Worm (Caenorhabditis elegans) whole organism, late embryonic: ENCODE measurements around the gene M03E7.3.

Experiments used
- C08G9.2 ChIP-seq: sonication (generic microtip); optimal IDR thresholded peaks from 2 replicates; lab custom pipeline; 2016; ENCODE audit warnings: mild to moderate bottlenecking, missing genetic modification characterization, moderate library complexity, missing compliant biosample characterization
- F13H6.1 ChIP-seq: sonication (generic microtip); optimal IDR thresholded peaks from 2 replicates; lab custom pipeline; 2016; ENCODE audit warnings: missing genetic modification characterization, missing compliant biosample characterization
- ceh-22 ChIP-seq: sonication (generic microtip); optimal IDR thresholded peaks from 2 replicates; lab custom pipeline; 2017; ENCODE audit warnings: missing biosample characterization, missing genetic modification characterization
- ceh-34 ChIP-seq: sonication (generic microtip); optimal IDR thresholded peaks from 2 replicates; lab custom pipeline; 2016; ENCODE audit warnings: mild to moderate bottlenecking, missing genetic modification characterization, missing compliant biosample characterization
- elt-2 ChIP-seq: sonication (generic microtip); optimal IDR thresholded peaks from 2 replicates; lab custom pipeline; 2016; ENCODE audit warnings: missing genetic modification reagents, missing genetic modification characterization, missing compliant biosample characterization
- ets-4 ChIP-seq: sonication (generic microtip); optimal IDR thresholded peaks from 2 replicates; lab custom pipeline; 2016; ENCODE audit warnings: missing genetic modification characterization, missing compliant biosample characterization
- fax-1 ChIP-seq: sonication (generic microtip); optimal IDR thresholded peaks from 2 replicates; lab custom pipeline; 2016; ENCODE audit warnings: missing genotype, missing genetic modification characterization, missing compliant biosample characterization
- hlh-15 ChIP-seq: sonication (generic microtip); optimal IDR thresholded peaks from 2 replicates; lab custom pipeline; 2016; ENCODE audit warnings: missing genetic modification characterization, missing compliant biosample characterization
- hlh-30 ChIP-seq: sonication (generic microtip); optimal IDR thresholded peaks from 2 replicates; lab custom pipeline; 2017; ENCODE audit warnings: antibody characterized with exemption, missing genetic modification characterization, missing compliant biosample characterization; ENCODE audit not compliant: insufficient read depth
- hlh-6 ChIP-seq: sonication (generic microtip); optimal IDR thresholded peaks from 2 replicates; lab custom pipeline; 2016; ENCODE audit warnings: missing genotype, missing genetic modification characterization, missing compliant biosample characterization
- lim-6 ChIP-seq: sonication (generic microtip); optimal IDR thresholded peaks from 2 replicates; lab custom pipeline; 2016; ENCODE audit warnings: missing genetic modification characterization, missing compliant biosample characterization
- lin-11 ChIP-seq: fragments of 200-800 bp; sonication (Bioruptor generic); optimal IDR thresholded peaks from 2 replicates; lab custom pipeline; 2018; ENCODE audit warnings: mild to moderate bottlenecking, missing genetic modification characterization, missing compliant biosample characterization
- mec-3 ChIP-seq: sonication (generic microtip); optimal IDR thresholded peaks from 2 replicates; lab custom pipeline; 2016; ENCODE audit warnings: borderline replicate concordance, missing genetic modification characterization, missing compliant biosample characterization
- nfya-1 ChIP-seq: sonication (generic microtip); optimal IDR thresholded peaks from 2 replicates; lab custom pipeline; 2017; ENCODE audit warnings: missing genetic modification characterization, mild to moderate bottlenecking, missing compliant biosample characterization, antibody characterized with exemption, moderate library complexity
- nhr-232 ChIP-seq: sonication (generic microtip); optimal IDR thresholded peaks from 2 replicates; lab custom pipeline; 2016; ENCODE audit warnings: missing genetic modification characterization, missing compliant biosample characterization
- npax-4 ChIP-seq: sonication (generic microtip); optimal IDR thresholded peaks from 2 replicates; lab custom pipeline; 2016; ENCODE audit warnings: missing genetic modification characterization, missing compliant biosample characterization
- odd-2 ChIP-seq: sonication (generic microtip); optimal IDR thresholded peaks from 2 replicates; lab custom pipeline; 2017; ENCODE audit warnings: antibody characterized with exemption, mild to moderate bottlenecking, missing genetic modification characterization, missing compliant biosample characterization
- pat-9 ChIP-seq: fragments of 200-800 bp; sonication (Bioruptor generic); optimal IDR thresholded peaks from 2 replicates; lab custom pipeline; 2018; ENCODE audit warnings: mild to moderate bottlenecking, missing genetic modification characterization, moderate library complexity, missing compliant biosample characterization
- pha-2 ChIP-seq: sonication (generic microtip); optimal IDR thresholded peaks from 2 replicates; lab custom pipeline; 2017; ENCODE audit warnings: mild to moderate bottlenecking, missing genetic modification characterization, missing compliant biosample characterization
- pha-4 ChIP-seq: fragments of 150-350 bp; optimal IDR thresholded peaks from 2 replicates; lab custom pipeline; 2018; ENCODE audit warnings: missing biosample characterization, missing genetic modification reagents, missing genetic modification characterization
- rnt-1 ChIP-seq: sonication (generic microtip); optimal IDR thresholded peaks from 2 replicates; lab custom pipeline; 2016; ENCODE audit warnings: missing genetic modification characterization, missing compliant biosample characterization
- syd-9 ChIP-seq: sonication (generic microtip); optimal IDR thresholded peaks from 2 replicates; lab custom pipeline; 2016; ENCODE audit warnings: mild to moderate bottlenecking, missing genetic modification characterization, moderate library complexity, missing compliant biosample characterization
- tbx-7 ChIP-seq: sonication (generic microtip); optimal IDR thresholded peaks from 2 replicates; lab custom pipeline; 2016; ENCODE audit warnings: missing genotype, missing genetic modification characterization, missing compliant biosample characterization
- unc-3 ChIP-seq, 2 experiments: fragments of 200-800 bp in 1 of 2; sonication (Bioruptor generic) in 1 of 2; sonication (generic microtip) in 1 of 2; conservative IDR thresholded peaks in 1 of 2; optimal IDR thresholded peaks in 1 of 2; 2 replicates each; pipeline versions ENCODE4 v1.3.6 to Lab custom; 2016 to 2022; ENCODE audit warnings: missing compliant biosample characterization in 2 of 2, missing genetic modification characterization in 2 of 2, missing genetic modification reagents in 1 of 2
- unc-42 ChIP-seq: sonication (generic microtip); optimal IDR thresholded peaks from 2 replicates; lab custom pipeline; 2016; ENCODE audit warnings: missing genotype, missing genetic modification characterization, missing compliant biosample characterization
- unc-86 ChIP-seq: sonication (generic microtip); optimal IDR thresholded peaks from 2 replicates; lab custom pipeline; 2016; ENCODE audit warnings: missing genetic modification characterization, missing compliant biosample characterization

M03E7.3 gene

ce11 chrV:5628014-5628413 lies 13.2 kb downstream of the M03E7.3 start:
- TF ChIP-seq pha-4 (tag; lab: Kevin White, UChicago) = no peak
- TF ChIP-seq unc-86 (tag; lab: Kevin White, UChicago) = no peak
- no peak for TF ChIP-seq pha-2 (tag; lab: Kevin White, UChicago)
- no peak for TF ChIP-seq npax-4 (tag; lab: Kevin White, UChicago)
- TF ChIP-seq lin-11 (tag; lab: Kevin White, UChicago) = no peak

- TF ChIP-seq pha-2 (tag; lab: Kevin White, UChicago) = no peak
- no peak for TF ChIP-seq odd-2
- TF ChIP-seq ets-4 = no peak
- TF ChIP-seq, all 69 proteins: peak for 0
These were observed 16.0 kb downstream of the M03E7.3 start, which contains the start of gene acy-4 for ce11 chrV:5630792-5631191. TSS of gene acy-4 (minus strand) at chrV:5630892.

- TF ChIP-seq unc-42 (tag; lab: Kevin White, UChicago) = no peak
- TF ChIP-seq elt-2 = peak; percentile 39
These were observed 19.6 kb downstream of the M03E7.3 start for ce11 chrV:5634445-5634844.

ce11 chrV:5644171-5644570 lies 29.3 kb downstream of the M03E7.3 start, which contains the start of gene srx-117:
TSS of gene srx-117 (plus strand) at chrV:5644471.
- no peak for TF ChIP-seq pha-4 (tag; lab: Kevin White, UChicago)
- no peak for TF ChIP-seq hlh-15 (tag; lab: Kevin White, UChicago)
- TF ChIP-seq unc-3 (GFP tag; conservative IDR thresholded peaks at IDR 0.05; lab: Robert Waterston, UW) = no peak
- no peak for TF ChIP-seq unc-3 (tag; optimal IDR thresholded peaks at IDR 0.05; lab: Kevin White, UChicago)
- no peak for TF ChIP-seq tbx-7 (tag; lab: Kevin White, UChicago)
- TF ChIP-seq pha-2 (tag; lab: Kevin White, UChicago) = no peak
- TF ChIP-seq lin-11 (tag; lab: Kevin White, UChicago) = no peak
- no peak for TF ChIP-seq rnt-1
- no peak for TF ChIP-seq syd-9 (tag; lab: Kevin White, UChicago)
- no peak for TF ChIP-seq F13H6.1
- TF ChIP-seq ceh-22 = no peak
- TF ChIP-seq pat-9 (tag; lab: Kevin White, UChicago) = no peak
- TF ChIP-seq, all 69 proteins: peak for 0

- no peak for TF ChIP-seq hlh-6 (tag; lab: Kevin White, UChicago)
- TF ChIP-seq lin-11 (tag; lab: Kevin White, UChicago) = no peak
- no peak for TF ChIP-seq mec-3 (tag; lab: Kevin White, UChicago)
- no peak for TF ChIP-seq nfya-1 (tag; lab: Kevin White, UChicago)
- no peak for TF ChIP-seq unc-86 (tag; lab: Kevin White, UChicago)
- TF ChIP-seq C08G9.2 = no peak
- no peak for TF ChIP-seq nhr-232 (tag; lab: Kevin White, UChicago)
- no peak for TF ChIP-seq fax-1 (tag; lab: Kevin White, UChicago)
These were observed 32.5 kb downstream of the M03E7.3 start, which contains the start of gene C14C11.4 for ce11 chrV:5647359-5647758. TSS of gene C14C11.4 (plus strand) at chrV:5647610.

- peak; percentile 19 for TF ChIP-seq hlh-30
- no peak for TF ChIP-seq syd-9 (tag; lab: Kevin White, UChicago)
- TF ChIP-seq C08G9.2 = no peak
- TF ChIP-seq, all 69 proteins: peak for 1
These were observed 37.1 kb downstream of the M03E7.3 start for ce11 chrV:5651905-5652304.

- peak; percentile 17 for TF ChIP-seq elt-2
- no peak for TF ChIP-seq ceh-34
- TF ChIP-seq lim-6 (tag; lab: Kevin White, UChicago) = no peak
These were observed 39.2 kb downstream of the M03E7.3 start, which contains the start of gene hex-2 for ce11 chrV:5653990-5654499. TSS of gene hex-2 (plus strand) at chrV:5654449.
